Worm (Caenorhabditis elegans) whole organism, midembryonic: ENCODE results near the gene enu-3.5.

Experiments used
- T22C8.4 ChIP-seq: fragments of 200-800 bp; sonication (Bioruptor generic); IDR thresholded peaks from 2 replicates; pipeline ENCODE4 v1.3.6; 2022; ENCODE audit warnings: missing genetic modification characterization, missing compliant biosample characterization
- klf-2 ChIP-seq: fragments of 200-800 bp; sonication (Bioruptor generic); conservative IDR thresholded peaks from 2 replicates; pipeline ENCODE4 v1.3.6; 2022; ENCODE audit warnings: missing genetic modification reagents, missing genetic modification characterization, missing compliant biosample characterization
- ztf-29 ChIP-seq: fragments of 200-800 bp; sonication (Bioruptor generic); IDR thresholded peaks from 2 replicates; pipeline ENCODE4 v1.3.6; 2022; ENCODE audit warnings: missing genetic modification reagents, missing genetic modification characterization, missing compliant biosample characterization

DNA sequence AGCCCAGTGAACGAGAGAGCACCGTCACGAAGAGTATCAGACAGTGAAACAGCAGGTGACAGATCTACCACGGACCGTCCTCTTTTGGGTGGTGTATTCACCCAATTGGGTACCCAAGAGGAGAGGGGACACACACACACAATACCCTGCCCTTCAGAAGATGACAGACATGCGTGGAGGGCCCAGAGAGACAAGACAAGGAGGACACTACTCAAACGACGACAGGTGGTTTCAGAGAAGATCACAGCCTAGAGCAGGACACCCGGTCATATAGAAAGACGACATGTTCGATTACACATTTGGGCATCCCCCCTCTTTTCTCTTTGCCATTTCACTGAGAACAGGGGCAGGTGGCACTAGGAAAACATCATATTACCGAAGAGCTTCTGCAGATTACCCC lies 16.2 kb downstream of the enu-3.5 start:
- TF ChIP-seq ztf-29 (GFP tag; lab: Robert Waterston, UW) (no peak), klf-2 (GFP tag; lab: Robert Waterston, UW) (no peak), T22C8.4 (GFP tag; lab: Robert Waterston, UW) (no peak)
